Worm (Caenorhabditis elegans): ENCODE results near the gene Y40C7B.4.

DNA sequence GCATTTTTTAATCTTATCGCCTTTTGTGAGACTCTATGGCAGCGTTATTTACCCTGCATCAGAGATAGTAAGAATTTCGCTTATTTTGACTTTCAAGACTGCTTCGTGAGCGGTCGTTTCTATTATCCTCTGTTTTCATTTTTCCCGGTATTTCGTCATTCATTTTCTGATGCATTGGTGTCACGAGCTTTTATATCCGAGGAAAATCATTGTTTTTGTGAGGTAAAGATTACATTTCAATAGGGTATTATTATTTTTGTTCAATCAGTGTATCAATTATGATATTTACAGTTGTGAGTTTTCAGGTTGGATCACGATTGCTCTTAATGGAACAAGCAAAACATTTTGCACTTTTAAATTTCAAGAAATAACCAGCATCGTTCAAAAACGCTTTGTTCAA, 9.3 kb downstream of the Y40C7B.4 start:
- TF ChIP-seq lsy-2 (tag; optimal IDR thresholded peaks at IDR 0.05) (no peak), ceh-82 (tag; optimal IDR thresholded peaks at IDR 0.05) (no peak), ama-1 (optimal IDR thresholded peaks at IDR 0.05) (no peak), fos-1 (tag; optimal IDR thresholded peaks at IDR 0.05) (peak; percentile 14), nhr-21 (tag; optimal IDR thresholded peaks at IDR 0.05) (no peak), ztf-4 (tag; optimal IDR thresholded peaks at IDR 0.05) (no peak), unc-62 (GFP tag; optimal IDR thresholded peaks at IDR 0.05) (no peak), elt-3 (tag; optimal IDR thresholded peaks at IDR 0.05) (no peak), elt-1 (tag; optimal IDR thresholded peaks at IDR 0.05) (no peak), lin-39 (tag; optimal IDR thresholded peaks at IDR 0.05) (no peak), sma-3 (GFP tag; optimal IDR thresholded peaks at IDR 0.05) (no peak), unc-39 (tag; optimal IDR thresholded peaks at IDR 0.05) (no peak)
